Fruit fly (Drosophila melanogaster) Kc167 (cell line): ENCODE data around the gene PTPMT1.

Experiments used
- Myc ChIP-seq: fragments of >200 bp; optimal IDR thresholded peaks from 2 replicates; lab custom pipeline; 2017; ENCODE audit warnings: missing external identifiers
- Sin3A ChIP-seq: fragments of >200 bp; optimal IDR thresholded peaks from 2 replicates; lab custom pipeline; 2018; ENCODE audit warnings: missing external identifiers
- insv ChIP-seq: fragments of >200 bp; optimal IDR thresholded peaks from 3 replicates; lab custom pipeline; 2018; ENCODE audit warnings: missing external identifiers

DNA sequence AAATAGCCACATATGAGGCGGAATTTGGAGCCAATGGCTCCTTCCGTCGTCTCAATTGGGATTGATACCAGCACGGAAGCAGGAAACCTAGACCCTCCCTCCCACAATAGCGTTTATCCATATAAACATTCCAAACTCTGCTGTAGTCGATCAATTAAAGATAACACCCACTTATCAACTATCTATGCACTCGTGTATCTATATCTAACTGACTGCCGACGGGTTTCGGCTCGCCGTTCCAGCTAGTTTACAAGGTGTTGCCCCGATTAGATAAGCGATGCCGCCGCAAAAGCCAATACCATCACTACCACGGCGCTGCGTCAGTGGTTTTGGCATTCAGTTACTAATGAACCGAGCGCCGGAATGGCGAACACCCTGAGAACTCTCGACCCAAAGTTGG is 46.9 kb upstream of the PTPMT1 start, which contains the start of gene CG10300:
- TF ChIP-seq Myc (lab: Kevin White, UChicago) (no peak), Sin3A (lab: Kevin White, UChicago) (no peak), insv (lab: Kevin White, UChicago) (no peak)
